Worm (Caenorhabditis elegans) whole organism, mixed stage, embryonic: Measurements from ENCODE around the gene Y41D4A.3.

Experiments
- M03D4.4 ChIP-seq: sonication (generic microtip); optimal IDR thresholded peaks from 2 replicates; lab custom pipeline; 2017; ENCODE audit warnings: mild to moderate bottlenecking, missing genetic modification characterization, missing compliant biosample characterization
- blmp-1 ChIP-seq: fragments of 150-350 bp; optimal IDR thresholded peaks from 2 replicates; lab custom pipeline; 2014; ENCODE audit warnings: missing biosample characterization, missing genetic modification characterization
- elt-1 ChIP-seq: sonication (generic microtip); optimal IDR thresholded peaks from 2 replicates; lab custom pipeline; 2017; ENCODE audit warnings: missing genetic modification characterization, mild to moderate bottlenecking, missing compliant biosample characterization, antibody characterized with exemption, moderate library complexity, borderline replicate concordance; ENCODE audit not compliant: insufficient read depth
- elt-3 ChIP-seq: fragments of 150-350 bp; optimal IDR thresholded peaks from 2 replicates; lab custom pipeline; 2014; ENCODE audit warnings: missing biosample characterization, missing genetic modification characterization
- lin-13 ChIP-seq: fragments of 150-350 bp; optimal IDR thresholded peaks from 2 replicates; lab custom pipeline; 2014; ENCODE audit warnings: missing biosample characterization, missing genetic modification characterization
- mab-5 ChIP-seq: fragments of 150-350 bp; optimal IDR thresholded peaks from 2 replicates; lab custom pipeline; 2014; ENCODE audit warnings: missing biosample characterization, missing genetic modification characterization
- mep-1 ChIP-seq: fragments of 150-350 bp; optimal IDR thresholded peaks from 2 replicates; lab custom pipeline; 2017; ENCODE audit warnings: missing biosample characterization, missing genetic modification reagents, missing genetic modification characterization, inconsistent platforms
- nhr-237 ChIP-seq: fragments of 150-350 bp; optimal IDR thresholded peaks from 2 replicates; lab custom pipeline; 2014; ENCODE audit warnings: missing biosample characterization, missing genetic modification characterization
- pha-4 ChIP-seq: fragments of 150-350 bp; optimal IDR thresholded peaks from 2 replicates; lab custom pipeline; 2018; ENCODE audit warnings: missing biosample characterization, missing genetic modification reagents, missing genetic modification characterization
- sem-2 ChIP-seq: fragments of 200-800 bp; sonication (Bioruptor generic); optimal IDR thresholded peaks from 2 replicates; lab custom pipeline; 2018; ENCODE audit warnings: mild to moderate bottlenecking, missing genetic modification characterization, missing compliant biosample characterization
- tbx-8 ChIP-seq: fragments of 200-800 bp; sonication (Bioruptor generic); optimal IDR thresholded peaks from 2 replicates; lab custom pipeline; 2018; ENCODE audit warnings: mild to moderate bottlenecking, missing genetic modification characterization, moderate library complexity, missing compliant biosample characterization
- unc-39 ChIP-seq: fragments of 150-350 bp; optimal IDR thresholded peaks from 2 replicates; lab custom pipeline; 2014; ENCODE audit warnings: missing biosample characterization, missing genetic modification characterization
- unc-62 ChIP-seq: fragments of 150-350 bp; optimal IDR thresholded peaks from 2 replicates; lab custom pipeline; 2014; ENCODE audit warnings: missing biosample characterization, missing genetic modification reagents, missing genetic modification characterization
- ztf-11 ChIP-seq: fragments of 150-350 bp; optimal IDR thresholded peaks from 2 replicates; lab custom pipeline; 2014; ENCODE audit warnings: missing biosample characterization, missing genetic modification characterization

- TF ChIP-seq unc-62 (GFP tag; lab: Kevin White, UChicago) (no peak), lin-13 (no peak), elt-1 (tag; lab: Kevin White, UChicago) (no peak), mab-5 (tag; lab: Kevin White, UChicago) (no peak), blmp-1 (tag; lab: Kevin White, UChicago) (no peak), mep-1 (no peak), ztf-11 (no peak), elt-3 (no peak), M03D4.4 (tag; lab: Kevin White, UChicago) (no peak), unc-39 (no peak), sem-2 (GFP tag; lab: Kevin White, UChicago) (no peak), pha-4 (tag; lab: Kevin White, UChicago) (no peak), tbx-8 (no peak), nhr-237 (tag; lab: Kevin White, UChicago) (no peak)
These were observed 26.0 kb upstream of the Y41D4A.3 start for ce11 chrIV:1727538-1728072.
